Worm (Caenorhabditis elegans) whole organism, late embryonic: ENCODE results near the gene srbc-63.

Experiments
- C08G9.2 ChIP-seq: sonication (generic microtip); optimal IDR thresholded peaks from 2 replicates; lab custom pipeline; 2016; ENCODE audit warnings: mild to moderate bottlenecking, missing genetic modification characterization, moderate library complexity, missing compliant biosample characterization
- C38D4.7 ChIP-seq: fragments of 200-800 bp; sonication (Bioruptor generic); optimal IDR thresholded peaks from 2 replicates; lab custom pipeline; 2018; ENCODE audit warnings: mild to moderate bottlenecking, missing genetic modification characterization, moderate library complexity, missing compliant biosample characterization
- T23F11.4 ChIP-seq: fragments of 200-800 bp; sonication (Bioruptor generic); optimal IDR thresholded peaks from 2 replicates; lab custom pipeline; 2018; ENCODE audit warnings: mild to moderate bottlenecking, missing genetic modification characterization, missing compliant biosample characterization
- Y22D7AL.16 ChIP-seq: sonication (generic microtip); optimal IDR thresholded peaks from 2 replicates; lab custom pipeline; 2016; ENCODE audit warnings: missing genetic modification characterization, missing compliant biosample characterization
- ama-1 ChIP-seq: fragments of 150-350 bp; optimal IDR thresholded peaks from 2 replicates; lab custom pipeline; 2014
- ceh-14 ChIP-seq: sonication (generic microtip); optimal IDR thresholded peaks from 2 replicates; lab custom pipeline; 2016; ENCODE audit warnings: missing genotype, missing genetic modification characterization, missing compliant biosample characterization
- ceh-18 ChIP-seq: sonication (generic microtip); optimal IDR thresholded peaks from 2 replicates; lab custom pipeline; 2016; ENCODE audit warnings: missing genetic modification characterization, missing compliant biosample characterization
- ceh-2 ChIP-seq: sonication (generic microtip); optimal IDR thresholded peaks from 2 replicates; lab custom pipeline; 2016; ENCODE audit warnings: missing genotype, missing genetic modification characterization, missing compliant biosample characterization
- ceh-24 ChIP-seq: sonication (generic microtip); optimal IDR thresholded peaks from 2 replicates; lab custom pipeline; 2016; ENCODE audit warnings: mild to moderate bottlenecking, missing genetic modification characterization, missing compliant biosample characterization
- ceh-31 ChIP-seq: sonication (generic microtip); optimal IDR thresholded peaks from 2 replicates; lab custom pipeline; 2016; ENCODE audit warnings: missing genetic modification characterization, missing compliant biosample characterization
- ceh-34 ChIP-seq: sonication (generic microtip); optimal IDR thresholded peaks from 2 replicates; lab custom pipeline; 2016; ENCODE audit warnings: mild to moderate bottlenecking, missing genetic modification characterization, missing compliant biosample characterization
- ceh-45 ChIP-seq: fragments of 200-800 bp; sonication (Bioruptor generic); IDR thresholded peaks from 2 replicates; pipeline ENCODE4 v1.3.6; 2022; ENCODE audit warnings: missing genetic modification reagents, missing genetic modification characterization, missing compliant biosample characterization
- ceh-48 ChIP-seq: sonication (generic microtip); optimal IDR thresholded peaks from 2 replicates; lab custom pipeline; 2016; ENCODE audit warnings: missing genetic modification characterization, inconsistent platforms, missing compliant biosample characterization
- ceh-6 ChIP-seq: fragments of 200-800 bp; sonication (Bioruptor generic); optimal IDR thresholded peaks from 2 replicates; lab custom pipeline; 2018; ENCODE audit warnings: mild to moderate bottlenecking, missing genetic modification characterization, missing compliant biosample characterization
- ceh-9 ChIP-seq: sonication (generic microtip); optimal IDR thresholded peaks from 2 replicates; lab custom pipeline; 2016; ENCODE audit warnings: mild to moderate bottlenecking, missing genetic modification characterization, inconsistent platforms, missing compliant biosample characterization
- dmd-4 ChIP-seq: sonication (generic microtip); optimal IDR thresholded peaks from 2 replicates; lab custom pipeline; 2016; ENCODE audit warnings: borderline replicate concordance, missing genetic modification characterization, missing compliant biosample characterization
- ets-4 ChIP-seq: sonication (generic microtip); optimal IDR thresholded peaks from 2 replicates; lab custom pipeline; 2016; ENCODE audit warnings: missing genetic modification characterization, missing compliant biosample characterization
- eyg-1 ChIP-seq: sonication (generic microtip); optimal IDR thresholded peaks from 2 replicates; lab custom pipeline; 2016; ENCODE audit warnings: missing genotype, missing genetic modification characterization, missing compliant biosample characterization
- fkh-10 ChIP-seq: fragments of 150-350 bp; optimal IDR thresholded peaks from 2 replicates; lab custom pipeline; 2014; ENCODE audit warnings: missing biosample characterization, missing genetic modification reagents, missing genetic modification characterization
- fkh-6 ChIP-seq: sonication (generic microtip); optimal IDR thresholded peaks from 2 replicates; lab custom pipeline; 2016; ENCODE audit warnings: missing genetic modification characterization, missing compliant biosample characterization
- gmeb-2 ChIP-seq: sonication (generic microtip); optimal IDR thresholded peaks from 2 replicates; lab custom pipeline; 2016; ENCODE audit warnings: missing genetic modification characterization, inconsistent platforms, missing compliant biosample characterization
- hlh-13 ChIP-seq: fragments of 200-800 bp; sonication (Bioruptor generic); optimal IDR thresholded peaks from 2 replicates; lab custom pipeline; 2018; ENCODE audit warnings: mild to moderate bottlenecking, missing genetic modification characterization, missing compliant biosample characterization
- hlh-30 ChIP-seq: sonication (generic microtip); optimal IDR thresholded peaks from 2 replicates; lab custom pipeline; 2017; ENCODE audit warnings: antibody characterized with exemption, missing genetic modification characterization, missing compliant biosample characterization; ENCODE audit not compliant: insufficient read depth
- hlh-6 ChIP-seq: sonication (generic microtip); optimal IDR thresholded peaks from 2 replicates; lab custom pipeline; 2016; ENCODE audit warnings: missing genotype, missing genetic modification characterization, missing compliant biosample characterization
- hlh-8 ChIP-seq: sonication (generic microtip); optimal IDR thresholded peaks from 2 replicates; lab custom pipeline; 2016; ENCODE audit warnings: missing genotype, missing genetic modification characterization, missing compliant biosample characterization
- lim-6 ChIP-seq: sonication (generic microtip); optimal IDR thresholded peaks from 2 replicates; lab custom pipeline; 2016; ENCODE audit warnings: missing genetic modification characterization, missing compliant biosample characterization
- lin-11 ChIP-seq: fragments of 200-800 bp; sonication (Bioruptor generic); optimal IDR thresholded peaks from 2 replicates; lab custom pipeline; 2018; ENCODE audit warnings: mild to moderate bottlenecking, missing genetic modification characterization, missing compliant biosample characterization
- mec-3 ChIP-seq: sonication (generic microtip); optimal IDR thresholded peaks from 2 replicates; lab custom pipeline; 2016; ENCODE audit warnings: borderline replicate concordance, missing genetic modification characterization, missing compliant biosample characterization
- nfya-1 ChIP-seq: sonication (generic microtip); optimal IDR thresholded peaks from 2 replicates; lab custom pipeline; 2017; ENCODE audit warnings: missing genetic modification characterization, mild to moderate bottlenecking, missing compliant biosample characterization, antibody characterized with exemption, moderate library complexity
- nhr-11 ChIP-seq: fragments of 150-350 bp; optimal IDR thresholded peaks from 2 replicates; lab custom pipeline; 2014; ENCODE audit warnings: missing biosample characterization, missing genetic modification characterization
- npax-4 ChIP-seq: sonication (generic microtip); optimal IDR thresholded peaks from 2 replicates; lab custom pipeline; 2016; ENCODE audit warnings: missing genetic modification characterization, missing compliant biosample characterization
- pat-9 ChIP-seq: fragments of 200-800 bp; sonication (Bioruptor generic); optimal IDR thresholded peaks from 2 replicates; lab custom pipeline; 2018; ENCODE audit warnings: mild to moderate bottlenecking, missing genetic modification characterization, moderate library complexity, missing compliant biosample characterization
- pax-1 ChIP-seq: fragments of 150-350 bp; optimal IDR thresholded peaks from 2 replicates; lab custom pipeline; 2014; ENCODE audit warnings: missing biosample characterization, missing genetic modification characterization
- pha-2 ChIP-seq: sonication (generic microtip); optimal IDR thresholded peaks from 2 replicates; lab custom pipeline; 2017; ENCODE audit warnings: mild to moderate bottlenecking, missing genetic modification characterization, missing compliant biosample characterization
- pqm-1 ChIP-seq: sonication (generic microtip); optimal IDR thresholded peaks from 2 replicates; lab custom pipeline; 2016; ENCODE audit warnings: missing genetic modification characterization, missing compliant biosample characterization
- pros-1 ChIP-seq: fragments of 150-350 bp; optimal IDR thresholded peaks from 2 replicates; lab custom pipeline; 2014; ENCODE audit warnings: missing biosample characterization, missing genetic modification reagents, missing genetic modification characterization
- sox-4 ChIP-seq: sonication (generic microtip); optimal IDR thresholded peaks from 2 replicates; lab custom pipeline; 2017; ENCODE audit warnings: mild to moderate bottlenecking, missing genetic modification characterization, inconsistent platforms, missing compliant biosample characterization
- syd-9 ChIP-seq: sonication (generic microtip); optimal IDR thresholded peaks from 2 replicates; lab custom pipeline; 2016; ENCODE audit warnings: mild to moderate bottlenecking, missing genetic modification characterization, moderate library complexity, missing compliant biosample characterization
- tbx-7 ChIP-seq: sonication (generic microtip); optimal IDR thresholded peaks from 2 replicates; lab custom pipeline; 2016; ENCODE audit warnings: missing genotype, missing genetic modification characterization, missing compliant biosample characterization
- unc-3 ChIP-seq, 2 experiments: fragments of 200-800 bp in 1 of 2; sonication (Bioruptor generic) in 1 of 2; sonication (generic microtip) in 1 of 2; conservative IDR thresholded peaks in 1 of 2; optimal IDR thresholded peaks in 1 of 2; 2 replicates each; pipeline versions ENCODE4 v1.3.6 to Lab custom; 2016 to 2022; ENCODE audit warnings: missing compliant biosample characterization in 2 of 2, missing genetic modification characterization in 2 of 2, missing genetic modification reagents in 1 of 2
- unc-42 ChIP-seq: sonication (generic microtip); optimal IDR thresholded peaks from 2 replicates; lab custom pipeline; 2016; ENCODE audit warnings: missing genotype, missing genetic modification characterization, missing compliant biosample characterization
- unc-55 ChIP-seq: sonication (generic microtip); optimal IDR thresholded peaks from 2 replicates; lab custom pipeline; 2017; ENCODE audit warnings: missing biosample characterization, missing genetic modification reagents, missing genetic modification characterization
- ztf-16 ChIP-seq: sonication (generic microtip); optimal IDR thresholded peaks from 2 replicates; lab custom pipeline; 2017; ENCODE audit warnings: missing genetic modification characterization, missing compliant biosample characterization

srbc-63 gene

DNA sequence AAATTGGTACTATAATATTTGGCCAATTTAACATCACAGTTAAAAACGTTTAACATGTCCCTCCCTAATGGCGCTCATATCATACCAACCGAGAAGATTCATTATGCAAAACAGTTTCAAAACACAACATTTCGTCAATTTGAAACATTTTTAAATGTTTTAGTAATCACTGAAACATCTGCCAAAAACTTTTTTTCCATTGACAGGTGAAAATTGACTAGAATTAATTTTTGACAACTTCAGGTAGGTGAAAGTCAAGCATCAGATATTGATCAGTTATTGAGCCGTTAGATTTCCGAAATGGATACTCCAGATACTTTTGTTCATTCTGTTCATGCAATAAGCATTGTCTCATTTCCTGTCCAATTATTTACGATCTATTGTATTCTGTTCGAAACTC is 5.6 kb downstream of the srbc-63 start, which contains the start of gene srh-257:
Gene srh-257, plus strand, starts transcription at position 301 of the 400 bp plus-strand sequence.
- no peak for TF ChIP-seq syd-9 (tag; lab: Kevin White, UChicago)
- no peak for TF ChIP-seq ceh-18
- TF ChIP-seq hlh-30 (tag; lab: Kevin White, UChicago): no peak
- no peak for TF ChIP-seq pax-1 (tag; lab: Kevin White, UChicago)
- TF ChIP-seq ceh-34 (tag; lab: Kevin White, UChicago): no peak
- no peak for TF ChIP-seq ceh-2 (tag; lab: Kevin White, UChicago)
- no peak for TF ChIP-seq unc-42 (tag; lab: Kevin White, UChicago)
- TF ChIP-seq pat-9 (tag; lab: Kevin White, UChicago): no peak
- no peak for TF ChIP-seq ets-4 (tag; lab: Kevin White, UChicago)
- TF ChIP-seq lin-11: no peak
- no peak for TF ChIP-seq hlh-6 (tag; lab: Kevin White, UChicago)

DNA sequence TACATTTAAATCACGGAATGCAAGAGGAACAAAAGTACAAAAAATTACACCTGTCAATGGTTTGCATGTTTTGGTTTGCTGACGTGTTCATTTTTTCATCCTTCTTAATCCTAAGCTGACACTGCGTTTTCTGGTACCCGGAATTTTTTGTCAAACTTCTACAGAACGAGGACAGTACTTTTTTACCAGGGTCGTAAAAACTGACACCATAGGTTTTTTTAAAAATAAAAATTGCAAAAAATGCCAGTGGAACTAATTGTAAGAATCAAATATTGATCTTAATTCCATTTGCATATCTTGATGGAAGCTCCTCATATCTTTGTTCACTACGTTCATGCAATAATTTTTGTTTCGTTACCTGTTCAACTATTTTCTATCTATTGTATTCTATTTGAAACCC is 7.7 kb downstream of the srbc-63 start, which contains the start of gene srh-258:
Gene srh-258, plus strand, starts transcription at position 301 of the 400 bp plus-strand sequence.
- TF ChIP-seq pros-1 (no peak), lin-11 (no peak), ceh-14 (tag; lab: Kevin White, UChicago) (no peak), hlh-30 (tag; lab: Kevin White, UChicago) (no peak), tbx-7 (tag; lab: Kevin White, UChicago) (no peak), unc-42 (tag; lab: Kevin White, UChicago) (no peak), eyg-1 (tag; lab: Kevin White, UChicago) (no peak), pha-2 (no peak), hlh-6 (tag; lab: Kevin White, UChicago) (no peak), fkh-6 (tag; lab: Kevin White, UChicago) (no peak), nhr-11 (tag; lab: Kevin White, UChicago) (no peak), unc-3 (GFP tag; conservative IDR thresholded peaks at IDR 0.05; lab: Robert Waterston, UW) (no peak), unc-3 (tag; optimal IDR thresholded peaks at IDR 0.05; lab: Kevin White, UChicago) (no peak), hlh-13 (GFP tag; lab: Kevin White, UChicago) (no peak)
- TF ChIP-seq, all 69 proteins: peak for 0

DNA sequence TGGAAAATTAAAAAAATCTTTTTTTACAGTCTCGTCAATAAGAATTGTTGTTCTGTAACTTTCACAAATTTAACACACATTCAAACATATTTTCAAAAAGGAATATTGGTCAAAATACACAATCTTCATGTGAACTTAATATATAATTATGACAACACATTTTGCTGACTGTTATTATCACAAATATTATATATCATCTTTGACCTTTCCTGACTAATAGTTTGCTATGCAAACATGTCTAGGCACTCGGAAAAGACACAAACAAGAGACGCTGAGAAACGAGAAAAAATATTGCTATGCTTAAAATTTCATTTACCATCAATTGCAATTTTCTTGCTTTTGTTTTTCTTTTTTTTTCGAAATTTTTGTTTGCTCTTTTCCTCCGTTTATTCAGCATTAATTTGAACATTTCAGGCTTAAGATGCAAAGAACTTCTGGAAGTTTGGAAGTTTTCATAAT is 10.6 kb downstream of the srbc-63 start, which contains the start of gene fbxa-135:
Gene fbxa-135, plus strand, starts transcription at position 409 of the 459 bp plus-strand sequence.
- no peak for TF ChIP-seq lim-6
- no peak for TF ChIP-seq ceh-31 (tag; lab: Kevin White, UChicago)
- TF ChIP-seq pqm-1 (tag; lab: Kevin White, UChicago): no peak
- no peak for TF ChIP-seq C08G9.2 (tag; lab: Kevin White, UChicago)
- no peak for TF ChIP-seq C38D4.7 (GFP tag; lab: Kevin White, UChicago)
- TF ChIP-seq nfya-1 (tag; lab: Kevin White, UChicago): no peak
- TF ChIP-seq unc-42 (tag; lab: Kevin White, UChicago): no peak
- TF ChIP-seq fkh-10 (GFP tag; lab: Kevin White, UChicago): no peak
- no peak for TF ChIP-seq T23F11.4 (GFP tag; lab: Kevin White, UChicago)
- no peak for TF ChIP-seq ztf-16 (tag; lab: Kevin White, UChicago)
- TF ChIP-seq gmeb-2: no peak

DNA sequence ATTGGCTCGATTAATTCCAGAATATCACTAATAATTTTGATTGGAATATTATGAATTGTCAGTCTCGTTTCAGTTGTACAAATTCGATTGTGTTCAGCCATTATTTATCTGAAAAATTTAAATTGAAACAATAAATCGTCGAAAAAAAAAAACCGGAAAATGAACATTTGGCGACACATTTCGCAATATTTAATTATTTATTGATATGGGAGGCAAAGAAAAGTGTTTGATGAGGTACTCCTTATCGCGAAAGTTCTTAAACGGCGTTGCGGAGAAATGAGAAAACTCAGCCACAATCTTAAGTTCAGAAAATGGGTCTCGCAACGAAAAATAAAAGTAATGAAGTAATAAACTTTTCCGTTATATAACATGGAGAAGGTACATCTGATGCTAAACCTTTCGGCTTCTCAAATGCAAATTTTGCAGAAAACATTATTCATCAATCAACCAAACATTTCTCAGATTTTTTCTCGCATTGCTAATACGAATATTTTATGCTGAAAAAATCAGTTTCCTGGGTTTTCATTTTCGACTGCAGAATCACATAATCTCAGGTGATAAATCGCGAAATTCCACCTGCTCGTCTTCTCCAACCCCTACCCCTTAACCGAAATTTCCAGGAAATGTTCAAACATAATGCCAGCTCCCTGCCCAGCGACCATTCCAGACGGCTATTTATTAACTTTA is 12.7 kb downstream of the srbc-63 start, which contains the start of the genes T06E6.15 and sri-7:
Gene T06E6.15, minus strand, starts transcription at position 101 of the 687 bp plus-strand sequence.
Gene sri-7, plus strand, starts transcription at position 637 of the 687 bp plus-strand sequence.
- TF ChIP-seq npax-4 (tag; lab: Kevin White, UChicago) (no peak), ceh-48 (tag; lab: Kevin White, UChicago) (no peak), ceh-34 (tag; lab: Kevin White, UChicago) (no peak), pha-2 (no peak), ceh-45 (no peak), hlh-13 (GFP tag; lab: Kevin White, UChicago) (no peak), mec-3 (tag; lab: Kevin White, UChicago) (no peak), pax-1 (tag; lab: Kevin White, UChicago) (no peak), Y22D7AL.16 (tag; lab: Kevin White, UChicago) (no peak), ama-1 (lab: Kevin White, UChicago) (no peak), ceh-31 (tag; lab: Kevin White, UChicago) (no peak), hlh-8 (tag; lab: Kevin White, UChicago) (no peak), unc-55 (GFP tag; lab: Kevin White, UChicago) (no peak), dmd-4 (no peak), sox-4 (tag; lab: Kevin White, UChicago) (no peak), ceh-6 (no peak), tbx-7 (tag; lab: Kevin White, UChicago) (no peak), ceh-9 (tag; lab: Kevin White, UChicago) (no peak), ceh-24 (tag; lab: Kevin White, UChicago) (no peak)
